Worm (Caenorhabditis elegans): ENCODE measurements around the gene math-23.

DNA sequence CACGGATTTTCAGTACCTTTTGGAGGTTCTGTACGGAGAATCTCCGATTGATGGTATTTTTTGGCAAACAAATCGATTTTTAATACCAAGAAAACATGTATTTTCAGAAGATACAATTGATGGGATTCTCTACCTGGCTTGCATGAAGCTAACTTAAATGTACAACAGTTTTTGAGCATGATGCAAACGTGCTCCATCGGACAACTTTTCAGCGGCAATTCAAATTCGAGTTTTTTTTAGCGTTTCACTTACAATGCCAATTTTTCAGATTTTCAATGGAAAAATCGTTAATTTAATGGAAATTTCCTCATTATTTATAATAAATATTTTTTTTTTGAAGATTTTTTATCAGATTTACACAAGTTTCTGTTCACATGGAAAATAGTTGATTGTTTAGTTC lies 26.5 kb downstream of the math-23 start:
- no peak for TF ChIP-seq hlh-6 (tag; optimal IDR thresholded peaks at IDR 0.05)
- TF ChIP-seq ceh-9 (tag; optimal IDR thresholded peaks at IDR 0.05), result no peak
- TF ChIP-seq rnt-1 (tag; optimal IDR thresholded peaks at IDR 0.05), result no peak
- no peak for TF ChIP-seq ceh-31 (tag; optimal IDR thresholded peaks at IDR 0.05)
- TF ChIP-seq Y22D7AL.16 (tag; optimal IDR thresholded peaks at IDR 0.05), result no peak
- no peak for TF ChIP-seq che-1 (tag; optimal IDR thresholded peaks at IDR 0.05)
- TF ChIP-seq C38D4.7 (GFP tag; optimal IDR thresholded peaks at IDR 0.05), result no peak
- TF ChIP-seq pha-4 (tag; optimal IDR thresholded peaks at IDR 0.05), result no peak
- no peak for TF ChIP-seq fkh-6 (tag; optimal IDR thresholded peaks at IDR 0.05)
